Worm (Caenorhabditis elegans) whole organism, midembryonic: ENCODE measurements around the gene T04F3.4.

Source experiments
- T22C8.4 ChIP-seq: fragments of 200-800 bp; sonication (Bioruptor generic); IDR thresholded peaks from 2 replicates; pipeline ENCODE4 v1.3.6; 2022; ENCODE audit warnings: missing genetic modification characterization, missing compliant biosample characterization
- cog-1 ChIP-seq: sonication (generic microtip); optimal IDR thresholded peaks from 2 replicates; lab custom pipeline; 2016; ENCODE audit warnings: missing genetic modification characterization, missing compliant biosample characterization
- flt-1 ChIP-seq: fragments of 200-800 bp; sonication (Bioruptor generic); IDR thresholded peaks from 2 replicates; pipeline ENCODE4 v1.3.6; 2022; ENCODE audit warnings: missing genetic modification characterization, missing compliant biosample characterization
- klf-2 ChIP-seq: fragments of 200-800 bp; sonication (Bioruptor generic); conservative IDR thresholded peaks from 2 replicates; pipeline ENCODE4 v1.3.6; 2022; ENCODE audit warnings: missing genetic modification reagents, missing genetic modification characterization, missing compliant biosample characterization
- med-1 ChIP-seq: sonication (generic microtip); optimal IDR thresholded peaks from 2 replicates; lab custom pipeline; 2017; ENCODE audit warnings: missing genetic modification characterization, mild to moderate bottlenecking, missing compliant biosample characterization, antibody characterized with exemption, missing genetic modification reagents; ENCODE audit not compliant: insufficient read depth
- ref-1 ChIP-seq: fragments of 200-800 bp; sonication (Bioruptor generic); conservative IDR thresholded peaks from 2 replicates; pipeline ENCODE4 v1.3.6; 2022; ENCODE audit warnings: missing genetic modification reagents, missing genetic modification characterization, missing compliant biosample characterization
- tab-1 ChIP-seq: fragments of 200-800 bp; sonication (Bioruptor generic); IDR thresholded peaks from 2 replicates; pipeline ENCODE4 v1.3.6; 2022; ENCODE audit warnings: missing genetic modification characterization, missing compliant biosample characterization
- ztf-23 ChIP-seq: fragments of 200-800 bp; sonication (Bioruptor generic); IDR thresholded peaks from 2 replicates; pipeline ENCODE4 v1.3.6; 2022; ENCODE audit warnings: missing genetic modification reagents, missing genetic modification characterization, missing compliant biosample characterization
- ztf-29 ChIP-seq: fragments of 200-800 bp; sonication (Bioruptor generic); IDR thresholded peaks from 2 replicates; pipeline ENCODE4 v1.3.6; 2022; ENCODE audit warnings: missing genetic modification reagents, missing genetic modification characterization, missing compliant biosample characterization

The T04F3.4 gene

ce11 chrV:11777846-11778245 lies 15.0 kb upstream of the T04F3.4 start:
- TF ChIP-seq med-1 (no peak), flt-1 (GFP tag; lab: Robert Waterston, UW) (no peak), tab-1 (GFP tag; lab: Robert Waterston, UW) (no peak), ztf-29 (GFP tag; lab: Robert Waterston, UW) (no peak), ref-1 (no peak), klf-2 (GFP tag; lab: Robert Waterston, UW) (no peak), ztf-23 (GFP tag; lab: Robert Waterston, UW) (no peak), cog-1 (tag; lab: Kevin White, UChicago) (no peak), T22C8.4 (GFP tag; lab: Robert Waterston, UW) (no peak)

DNA sequence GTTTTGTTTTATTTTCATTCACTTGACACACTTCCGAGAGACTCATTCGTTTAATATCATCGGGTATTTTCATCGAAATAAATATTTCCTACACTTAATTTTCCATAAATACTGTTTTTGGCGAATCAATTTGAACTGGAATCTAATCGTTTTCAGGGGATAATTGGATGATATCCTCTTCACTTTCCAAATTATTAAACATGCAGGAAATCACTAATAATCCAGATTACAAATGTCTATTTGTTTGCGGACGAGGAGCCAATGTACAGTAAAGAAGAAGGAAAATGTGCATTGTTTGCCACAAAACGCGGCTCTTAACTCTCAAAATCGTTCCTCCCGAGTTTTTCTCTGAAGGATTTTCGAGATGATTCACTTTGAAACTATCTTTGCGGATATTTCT lies 13.7 kb upstream of the T04F3.4 start, which contains the start of gene F55A11.6:
Gene F55A11.6, plus strand, starts transcription at position 301 of the 400 bp plus-strand sequence.
- no peak for TF ChIP-seq klf-2 (GFP tag; lab: Robert Waterston, UW)
- TF ChIP-seq ref-1, result no peak
- no peak for TF ChIP-seq ztf-29 (GFP tag; lab: Robert Waterston, UW)
- no peak for TF ChIP-seq ztf-23 (GFP tag; lab: Robert Waterston, UW)
- TF ChIP-seq cog-1 (tag; lab: Kevin White, UChicago), result no peak

DNA sequence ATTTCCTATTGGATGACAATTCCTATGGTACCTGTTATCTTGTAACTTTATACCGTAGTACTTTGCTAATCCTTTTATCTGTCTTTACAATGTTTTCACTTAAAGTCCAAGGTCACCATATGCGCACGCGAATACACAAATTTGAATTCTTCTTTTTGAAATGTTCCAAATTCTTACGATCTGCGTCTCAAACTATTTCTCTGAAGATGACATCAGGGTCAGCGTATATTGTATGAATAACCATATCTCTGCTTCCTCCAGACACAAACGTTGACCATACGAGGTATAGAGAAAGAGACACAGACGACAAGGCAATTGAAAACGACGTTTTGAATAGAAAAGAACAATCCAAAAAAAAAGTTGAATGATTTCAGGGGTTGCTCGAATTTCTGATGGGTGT lies 11.1 kb upstream of the T04F3.4 start:
- no peak for TF ChIP-seq T22C8.4 (GFP tag; lab: Robert Waterston, UW)
- no peak for TF ChIP-seq ztf-23 (GFP tag; lab: Robert Waterston, UW)
- no peak for TF ChIP-seq ref-1
- TF ChIP-seq flt-1 (GFP tag; lab: Robert Waterston, UW), result no peak
- TF ChIP-seq ztf-29 (GFP tag; lab: Robert Waterston, UW), result no peak
- no peak for TF ChIP-seq med-1
- TF ChIP-seq tab-1 (GFP tag; lab: Robert Waterston, UW), result no peak
- no peak for TF ChIP-seq klf-2 (GFP tag; lab: Robert Waterston, UW)
- TF ChIP-seq cog-1 (tag; lab: Kevin White, UChicago), result no peak

ce11 chrV:11773420-11773819 lies 10.6 kb upstream of the T04F3.4 start, which contains the start of gene bus-18:
TSS of gene bus-18 (plus strand) at chrV:11773720.
- TF ChIP-seq ztf-23 (GFP tag; lab: Robert Waterston, UW), result no peak

DNA sequence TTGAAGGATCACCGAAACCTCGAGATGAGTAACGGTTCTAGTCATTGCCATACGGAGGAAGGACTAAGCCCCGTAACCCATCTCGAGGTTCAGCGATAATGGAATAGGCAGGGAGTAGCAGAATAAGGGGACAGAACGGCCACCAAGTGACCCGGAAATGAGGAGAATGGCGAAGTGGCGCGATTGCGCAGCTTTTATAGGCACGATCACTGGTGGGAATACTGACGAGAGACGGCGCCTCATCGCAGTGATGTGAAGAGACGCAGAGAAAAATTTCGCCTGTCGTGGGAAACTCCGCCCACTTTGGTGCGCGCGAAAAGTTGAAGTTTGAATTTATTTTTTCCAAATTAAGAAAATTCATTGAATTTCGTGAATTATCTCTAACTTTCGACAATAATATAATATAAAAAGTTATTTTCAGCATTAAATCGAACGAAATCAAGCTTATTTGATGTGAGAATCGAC lies 7.2 kb upstream of the T04F3.4 start, which contains the start of gene F55A11.4:
Gene F55A11.4, plus strand, starts transcription at position 415 of the 465 bp plus-strand sequence.
- TF ChIP-seq tab-1 (GFP tag; lab: Robert Waterston, UW) (0 out of 2 replicates have a peak, but pooled peaks have one; percentile 47), cog-1 (tag; lab: Kevin White, UChicago) (no peak), ztf-29 (GFP tag; lab: Robert Waterston, UW) (no peak), klf-2 (GFP tag; lab: Robert Waterston, UW) (no peak), T22C8.4 (GFP tag; lab: Robert Waterston, UW) (no peak)

DNA sequence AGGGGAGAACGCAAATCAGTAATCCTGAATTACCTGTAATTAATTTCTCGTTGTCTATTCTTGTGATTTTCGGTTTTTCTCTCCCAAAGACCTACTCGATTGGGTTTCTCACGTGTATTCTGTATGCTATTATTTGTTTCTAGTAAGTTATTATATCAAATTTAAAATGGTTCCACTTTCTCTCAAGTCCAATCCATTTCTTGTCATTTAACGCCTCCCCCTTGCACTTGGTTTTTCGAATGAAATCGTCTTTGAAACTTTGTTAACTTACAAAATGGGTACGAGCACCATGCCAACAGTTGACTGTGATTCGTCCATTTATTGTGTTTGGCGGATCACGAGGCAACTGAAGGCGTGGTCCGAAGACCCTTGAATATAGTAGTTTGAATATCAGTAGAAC lies 6.8 kb upstream of the T04F3.4 start:
- TF ChIP-seq med-1 (no peak), ztf-29 (GFP tag; lab: Robert Waterston, UW) (no peak), klf-2 (GFP tag; lab: Robert Waterston, UW) (no peak), tab-1 (GFP tag; lab: Robert Waterston, UW) (no peak), T22C8.4 (GFP tag; lab: Robert Waterston, UW) (no peak), ref-1 (no peak), cog-1 (tag; lab: Kevin White, UChicago) (no peak), flt-1 (GFP tag; lab: Robert Waterston, UW) (no peak), ztf-23 (GFP tag; lab: Robert Waterston, UW) (no peak)

DNA sequence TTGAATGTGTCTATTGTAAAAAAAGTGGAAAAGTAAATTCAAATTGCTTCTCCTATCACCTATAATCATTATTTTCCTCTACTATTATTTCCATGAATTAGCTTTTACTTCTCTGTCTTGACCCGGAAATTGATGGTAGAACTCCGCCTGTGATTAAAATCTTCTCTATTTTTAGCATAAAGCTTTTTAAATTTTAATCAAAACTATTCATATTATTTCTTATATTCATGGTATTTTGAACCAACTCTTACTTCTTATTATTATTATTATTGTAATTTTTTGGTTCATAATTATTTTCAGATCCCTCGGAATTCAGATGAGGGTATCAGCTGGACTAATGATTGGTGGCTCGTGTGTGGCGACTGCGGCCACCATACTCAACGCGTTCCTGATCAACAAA lies 4.2 kb upstream of the T04F3.4 start, which contains the start of gene sel-11:
Gene sel-11, plus strand, starts transcription at position 301 of the 400 bp plus-strand sequence.
- TF ChIP-seq ref-1 (no peak), cog-1 (tag; lab: Kevin White, UChicago) (no peak), flt-1 (GFP tag; lab: Robert Waterston, UW) (no peak), tab-1 (GFP tag; lab: Robert Waterston, UW) (no peak), klf-2 (GFP tag; lab: Robert Waterston, UW) (no peak), T22C8.4 (GFP tag; lab: Robert Waterston, UW) (no peak), ztf-29 (GFP tag; lab: Robert Waterston, UW) (no peak), ztf-23 (GFP tag; lab: Robert Waterston, UW) (no peak), med-1 (no peak)

ce11 chrV:11764373-11764954 lies 1.6 kb upstream of the T04F3.4 start, which contains the start of the genes F55A11.1 and syx-5:
TSS of gene F55A11.1 (minus strand) at chrV:11764385.
TSS of gene syx-5 (plus strand) at chrV:11764904.
- TF ChIP-seq flt-1 (GFP tag; lab: Robert Waterston, UW), result no peak
- peak; percentile 62 for TF ChIP-seq cog-1 (tag; lab: Kevin White, UChicago)

DNA sequence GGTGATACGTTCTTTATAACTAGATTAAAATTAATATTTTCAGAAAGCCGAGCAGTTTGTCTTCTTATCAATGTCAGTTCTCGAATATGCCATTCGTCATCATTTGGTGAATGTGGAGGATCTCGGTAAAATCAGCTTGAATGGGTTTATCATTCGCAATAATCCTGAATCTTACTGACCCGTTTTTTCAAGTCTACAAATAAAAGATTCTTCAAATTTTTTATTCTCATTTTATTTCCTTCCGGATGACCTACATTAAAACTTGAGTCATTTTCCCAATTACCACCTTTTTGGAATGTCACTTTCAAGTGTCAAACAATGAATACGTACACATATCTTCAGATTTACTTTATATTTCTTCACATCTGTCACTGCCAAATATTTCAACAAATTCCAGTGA lies 2.5 kb downstream of the T04F3.4 start, which contains the start of gene T04F3.5:
Gene T04F3.5, plus strand, starts transcription at position 301 of the 400 bp plus-strand sequence.
- TF ChIP-seq tab-1 (GFP tag; lab: Robert Waterston, UW), result no peak
- no peak for TF ChIP-seq klf-2 (GFP tag; lab: Robert Waterston, UW)
- no peak for TF ChIP-seq T22C8.4 (GFP tag; lab: Robert Waterston, UW)
- TF ChIP-seq ref-1, result no peak
- TF ChIP-seq flt-1 (GFP tag; lab: Robert Waterston, UW), result no peak
- TF ChIP-seq med-1, result no peak
- no peak for TF ChIP-seq ztf-29 (GFP tag; lab: Robert Waterston, UW)
- no peak for TF ChIP-seq ztf-23 (GFP tag; lab: Robert Waterston, UW)
- no peak for TF ChIP-seq cog-1 (tag; lab: Kevin White, UChicago)

ce11 chrV:11758635-11759034 lies 4.2 kb downstream of the T04F3.4 start, which contains the start of gene T04F3.3:
TSS of gene T04F3.3 (plus strand) at chrV:11758935.
- TF ChIP-seq flt-1 (GFP tag; lab: Robert Waterston, UW), result no peak
- no peak for TF ChIP-seq ref-1
- TF ChIP-seq med-1, result no peak
- TF ChIP-seq tab-1 (GFP tag; lab: Robert Waterston, UW), result no peak
- no peak for TF ChIP-seq klf-2 (GFP tag; lab: Robert Waterston, UW)
- TF ChIP-seq ztf-29 (GFP tag; lab: Robert Waterston, UW), result no peak
- TF ChIP-seq ztf-23 (GFP tag; lab: Robert Waterston, UW), result no peak
- no peak for TF ChIP-seq cog-1 (tag; lab: Kevin White, UChicago)
- TF ChIP-seq T22C8.4 (GFP tag; lab: Robert Waterston, UW), result no peak
